Worm (Caenorhabditis elegans) whole organism, L1 larva: ENCODE data around the gene lgc-17.
A peak's percentile ranks its signal among the peaks of the same experiment; 100 is the strongest.

Experiments
- C16A3.4 ChIP-seq: fragments of 150-350 bp; optimal IDR thresholded peaks from 2 replicates; lab custom pipeline; 2014; ENCODE audit warnings: missing biosample characterization, missing genetic modification characterization
- F16B12.6 ChIP-seq: fragments of 150-350 bp; optimal IDR thresholded peaks from 2 replicates; lab custom pipeline; 2014; ENCODE audit warnings: missing biosample characterization, missing genetic modification characterization
- ama-1 ChIP-seq: fragments of 150-350 bp; optimal IDR thresholded peaks from 2 replicates; lab custom pipeline; 2014
- blmp-1 ChIP-seq: fragments of 150-350 bp; optimal IDR thresholded peaks from 2 replicates; lab custom pipeline; 2014; ENCODE audit warnings: missing biosample characterization, missing genetic modification characterization
- ceh-63 ChIP-seq: fragments of 200-800 bp; sonication (Bioruptor generic); optimal IDR thresholded peaks from 2 replicates; lab custom pipeline; 2018; ENCODE audit warnings: mild to moderate bottlenecking, missing genetic modification characterization, missing compliant biosample characterization
- efl-1 ChIP-seq, 4 experiments: fragments of 150-350 bp; optimal IDR thresholded peaks in 3 of 4; peaks in 1 of 4; 1 replicate in 1 of 4; 2 replicates in 3 of 4; lab custom pipeline; 2014; ENCODE audit warnings: missing biosample characterization in 2 of 4, missing genetic modification characterization in 2 of 4, missing genetic modification reagents in 2 of 4
- efl-3 ChIP-seq: fragments of 200-800 bp; sonication (Bioruptor generic); optimal IDR thresholded peaks from 2 replicates; lab custom pipeline; 2018; ENCODE audit warnings: mild to moderate bottlenecking, missing genetic modification characterization, missing compliant biosample characterization
- egl-13 ChIP-seq: sonication (generic microtip); optimal IDR thresholded peaks from 2 replicates; lab custom pipeline; 2016; ENCODE audit warnings: missing genotype, missing genetic modification reagents, missing genetic modification characterization, missing compliant biosample characterization
- egl-27 ChIP-seq, 2 experiments: fragments of 150-350 bp in 1 of 2; sonication (generic microtip); optimal IDR thresholded peaks; 3 replicates each; lab custom pipeline; 2017 to 2018; ENCODE audit warnings: missing biosample characterization in 2 of 2, missing genetic modification characterization in 2 of 2, missing genetic modification reagents in 2 of 2
- elt-2 ChIP-seq: sonication (generic microtip); optimal IDR thresholded peaks from 2 replicates; lab custom pipeline; 2016; ENCODE audit warnings: missing genetic modification characterization, mild to moderate bottlenecking, inconsistent platforms, missing compliant biosample characterization, missing genetic modification reagents
- elt-3 ChIP-seq, 6 experiments: fragments of 150-350 bp in 1 of 6; sonication (generic microtip); optimal IDR thresholded peaks; 2 replicates each; lab custom pipeline; 2017 to 2018; ENCODE audit warnings: missing biosample characterization in 6 of 6, missing genetic modification characterization in 6 of 6, inconsistent platforms in 1 of 6
- fkh-10 ChIP-seq: sonication (generic microtip); optimal IDR thresholded peaks from 2 replicates; lab custom pipeline; 2017; ENCODE audit warnings: missing biosample characterization, missing genetic modification reagents, missing genetic modification characterization
- fos-1 ChIP-seq: fragments of 150-350 bp; optimal IDR thresholded peaks from 2 replicates; lab custom pipeline; 2014; ENCODE audit warnings: missing biosample characterization, missing genetic modification characterization
- hlh-17 ChIP-seq: fragments of 200-800 bp; sonication (Bioruptor generic); optimal IDR thresholded peaks from 2 replicates; lab custom pipeline; 2018; ENCODE audit warnings: missing genetic modification characterization, mild to moderate bottlenecking, missing compliant biosample characterization, moderate library complexity, borderline replicate concordance
- hlh-4 ChIP-seq: sonication (generic microtip); optimal IDR thresholded peaks from 2 replicates; lab custom pipeline; 2016; ENCODE audit warnings: mild to moderate bottlenecking, missing genetic modification characterization, missing compliant biosample characterization
- lin-14 ChIP-seq: fragments of 200-800 bp; sonication (Bioruptor generic); optimal IDR thresholded peaks from 2 replicates; lab custom pipeline; 2018; ENCODE audit warnings: mild to moderate bottlenecking, missing genetic modification characterization, moderate library complexity, missing compliant biosample characterization
- lin-15B ChIP-seq: fragments of 150-350 bp; sonication (generic microtip); optimal IDR thresholded peaks from 3 replicates; lab custom pipeline; 2014; ENCODE audit warnings: missing biosample characterization, missing genetic modification characterization
- lin-35 ChIP-seq, 2 experiments: fragments of 150-350 bp; optimal IDR thresholded peaks; 2 replicates each; lab custom pipeline; 2014; ENCODE audit warnings: missing biosample characterization in 2 of 2, missing genetic modification characterization in 2 of 2, missing genetic modification reagents in 2 of 2
- lin-39 ChIP-seq: fragments of 150-350 bp; optimal IDR thresholded peaks from 2 replicates; lab custom pipeline; 2014; ENCODE audit warnings: missing biosample characterization, missing genetic modification reagents, missing genetic modification characterization
- mab-9 ChIP-seq: fragments of 200-800 bp; sonication (Bioruptor generic); IDR thresholded peaks from 2 replicates; pipeline ENCODE4 v1.3.6; 2022; ENCODE audit warnings: missing genetic modification reagents, missing genetic modification characterization, missing compliant biosample characterization
- mdl-1 ChIP-seq, 2 experiments: fragments of 150-350 bp; optimal IDR thresholded peaks; 2 replicates each; lab custom pipeline; 2014 to 2017; ENCODE audit warnings: missing biosample characterization in 2 of 2, missing genetic modification characterization in 2 of 2, inconsistent platforms in 1 of 2
- nhr-11 ChIP-seq: fragments of 150-350 bp; optimal IDR thresholded peaks from 2 replicates; lab custom pipeline; 2014; ENCODE audit warnings: missing biosample characterization, missing genetic modification characterization
- nhr-19 ChIP-seq: fragments of 200-800 bp; sonication (Bioruptor generic); conservative IDR thresholded peaks from 2 replicates; pipeline ENCODE4 v1.3.6; 2022; ENCODE audit warnings: missing genetic modification characterization, missing compliant biosample characterization
- nhr-28 ChIP-seq: fragments of 150-350 bp; optimal IDR thresholded peaks from 2 replicates; lab custom pipeline; 2014; ENCODE audit warnings: missing biosample characterization, missing genetic modification characterization
- nhr-76 ChIP-seq: sonication (generic microtip); optimal IDR thresholded peaks from 2 replicates; lab custom pipeline; 2017; ENCODE audit warnings: missing biosample characterization, missing genetic modification characterization
- nhr-85 ChIP-seq: sonication (generic microtip); peaks from one replicate; lab custom pipeline; 2016; ENCODE audit warnings: missing genetic modification characterization, inconsistent platforms, missing compliant biosample characterization
- pag-3 ChIP-seq: sonication (generic microtip); optimal IDR thresholded peaks from 2 replicates; lab custom pipeline; 2017; ENCODE audit warnings: missing genetic modification characterization, mild to moderate bottlenecking, missing compliant biosample characterization, antibody characterized with exemption, borderline replicate concordance; ENCODE audit not compliant: insufficient read depth
- skn-1 ChIP-seq: fragments of 150-350 bp; optimal IDR thresholded peaks from 2 replicates; lab custom pipeline; 2014; ENCODE audit warnings: missing biosample characterization, missing genetic modification characterization
- unc-30 ChIP-seq: sonication (generic microtip); optimal IDR thresholded peaks from 2 replicates; lab custom pipeline; 2017; ENCODE audit warnings: missing biosample characterization, missing genetic modification characterization
- vab-15 ChIP-seq: sonication (generic microtip); optimal IDR thresholded peaks from 2 replicates; lab custom pipeline; 2017; ENCODE audit warnings: missing genotype, mild to moderate bottlenecking, missing genetic modification characterization, missing compliant biosample characterization
- xbp-1 ChIP-seq: sonication (generic microtip); optimal IDR thresholded peaks from 2 replicates; lab custom pipeline; 2016; ENCODE audit warnings: missing genetic modification characterization, missing compliant biosample characterization
- zag-1 ChIP-seq: fragments of 150-350 bp; optimal IDR thresholded peaks from 2 replicates; lab custom pipeline; 2014; ENCODE audit warnings: missing biosample characterization, missing genetic modification characterization
- ztf-4 ChIP-seq: fragments of 150-350 bp; optimal IDR thresholded peaks from 2 replicates; lab custom pipeline; 2014; ENCODE audit warnings: missing biosample characterization, missing genetic modification characterization

lgc-17 gene

ce11 chrX:12142569-12142968 is 21.2 kb downstream of the lgc-17 start, which contains the start of gene M153.3:
Gene M153.3 (plus strand): TSS chrX:12142869.
- TF ChIP-seq ztf-4 (tag; lab: Kevin White, UChicago): no peak
- no peak for TF ChIP-seq egl-27 (tag; optimal IDR thresholded peaks at IDR 0.05; lab: Kevin White, UChicago)
- no peak for TF ChIP-seq vab-15 (tag; lab: Kevin White, UChicago)
- no peak for TF ChIP-seq ceh-63 (GFP tag; lab: Kevin White, UChicago)
- no peak for TF ChIP-seq efl-3 (GFP tag; lab: Kevin White, UChicago)
- TF ChIP-seq xbp-1 (tag; lab: Kevin White, UChicago): no peak
- no peak for TF ChIP-seq C16A3.4 (tag; lab: Kevin White, UChicago)
- TF ChIP-seq nhr-76 (tag; lab: Kevin White, UChicago): no peak
- TF ChIP-seq mab-9: no peak
- TF ChIP-seq fos-1 (tag; lab: Kevin White, UChicago): no peak
- TF ChIP-seq lin-39: no peak
- no peak for TF ChIP-seq unc-30
- no peak for TF ChIP-seq lin-15B (tag; lab: Kevin White, UChicago)
- no peak for TF ChIP-seq lin-14
- no peak for TF ChIP-seq zag-1 (tag; lab: Kevin White, UChicago)
- no peak for TF ChIP-seq skn-1 (tag; lab: Kevin White, UChicago)
- no peak for TF ChIP-seq egl-13 (tag; lab: Kevin White, UChicago)
- no peak for TF ChIP-seq F16B12.6 (tag; lab: Kevin White, UChicago)
- TF ChIP-seq, all 84 proteins: peak for 0

ce11 chrX:12143693-12144092 is 22.3 kb downstream of the lgc-17 start, which contains the start of gene M153.5:
Gene M153.5 (plus strand): TSS chrX:12143993.
- no peak for TF ChIP-seq nhr-85 (tag; lab: Kevin White, UChicago)
- TF ChIP-seq nhr-19 (GFP tag; lab: Robert Waterston, UW): no peak
- no peak for TF ChIP-seq ama-1 (lab: Kevin White, UChicago)
- TF ChIP-seq ztf-4 (tag; lab: Kevin White, UChicago): no peak

ce11 chrX:12145919-12146318 is 24.5 kb downstream of the lgc-17 start:
- TF ChIP-seq fkh-10 (GFP tag; lab: Kevin White, UChicago) (no peak), blmp-1 (tag; lab: Kevin White, UChicago) (peak; percentile 8)
- TF ChIP-seq, all 84 proteins: peak for 1

ce11 chrX:12146453-12147085 is 25.2 kb downstream of the lgc-17 start, which contains the start of gene pycr-1:
Gene pycr-1 (plus strand): TSS chrX:12146832.
- TF ChIP-seq elt-2 (tag; lab: Kevin White, UChicago) (peak; percentile 60), nhr-11 (tag; lab: Kevin White, UChicago) (no peak), hlh-4 (no peak), lin-35 (GFP tag; optimal IDR thresholded peaks at IDR 0.05; lab: Kevin White, UChicago) (peak in 1 of 2 experiments; percentile 6), hlh-17 (GFP tag; lab: Kevin White, UChicago) (no peak), pag-3 (tag; lab: Kevin White, UChicago) (no peak), nhr-28 (tag; lab: Kevin White, UChicago) (no peak), mdl-1 (tag; optimal IDR thresholded peaks at IDR 0.05; lab: Kevin White, UChicago) (no peak), efl-1 (optimal IDR thresholded peaks at IDR 0.05; lab: Kevin White, UChicago) (no peak), efl-1 (GFP tag; optimal IDR thresholded peaks at IDR 0.05 in 1 of 2; lab: Kevin White, UChicago) (peak in 1 of 2 experiments; percentile 73), elt-3 (tag; optimal IDR thresholded peaks at IDR 0.05; lab: Kevin White, UChicago) (peak in 1 of 6 experiments; percentile 43)
- TF ChIP-seq, all 84 proteins: peak for 4
